Worm (Caenorhabditis elegans) whole organism, L3 larva: ENCODE results near the gene dhc-4.

ENCODE experiments used
- ceh-82 ChIP-seq: fragments of 150-350 bp; optimal IDR thresholded peaks from 2 replicates; lab custom pipeline; 2014; ENCODE audit warnings: missing biosample characterization, missing genetic modification characterization
- egl-5 ChIP-seq: fragments of 150-350 bp; optimal IDR thresholded peaks from 2 replicates; lab custom pipeline; 2017; ENCODE audit warnings: missing biosample characterization, missing genetic modification reagents, missing genetic modification characterization, inconsistent platforms
- lin-39 ChIP-seq: fragments of 150-350 bp; optimal IDR thresholded peaks from 2 replicates; lab custom pipeline; 2018; ENCODE audit warnings: missing biosample characterization, missing genetic modification reagents, missing genetic modification characterization
- pha-4 ChIP-seq: fragments of 150-350 bp; optimal IDR thresholded peaks from 2 replicates; lab custom pipeline; 2014; ENCODE audit warnings: missing biosample characterization, missing genetic modification reagents, missing genetic modification characterization

ce11 chrIII:11032872-11033271 is 63.1 kb downstream of the dhc-4 start, which contains the start of gene Y48A6B.9:
- TF ChIP-seq ceh-82 (tag; lab: Kevin White, UChicago), result no peak
- TF ChIP-seq lin-39 (tag; lab: Kevin White, UChicago), result no peak
- no peak for TF ChIP-seq egl-5 (tag; lab: Kevin White, UChicago)
- no peak for TF ChIP-seq pha-4
